Worm (Caenorhabditis elegans): ENCODE data around the gene gcy-1.

Gene gcy-1

ce11 chrII:9516836-9517235 is at the start of gene gcy-1:
TSS of gene gcy-1 (minus strand) at chrII:9516936.
- TF ChIP-seq him-1 (tag; optimal IDR thresholded peaks at IDR 0.05) (no peak), dao-5 (tag; optimal IDR thresholded peaks at IDR 0.05) (no peak), W03F9.2 (tag; optimal IDR thresholded peaks at IDR 0.05) (no peak)

DNA sequence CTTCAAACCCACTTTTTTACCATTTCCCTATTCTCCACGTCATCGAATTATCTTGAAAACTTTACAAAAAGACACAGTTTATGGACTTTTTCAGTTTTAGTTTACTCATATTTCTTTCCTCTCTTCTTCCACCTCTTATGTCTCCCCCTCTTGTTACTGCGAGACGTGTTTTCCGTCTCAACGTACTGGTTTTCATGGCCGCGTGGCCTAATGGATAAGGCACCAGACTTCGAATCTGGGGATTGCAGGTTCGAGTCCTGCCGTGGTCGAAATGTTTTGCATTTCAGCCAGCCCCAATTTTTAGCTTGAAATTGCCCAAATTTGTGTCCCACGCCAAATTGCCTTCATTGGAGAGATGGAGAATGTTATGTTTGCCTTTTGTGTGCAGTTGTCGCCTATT is 49.3 kb upstream of the gcy-1 start:
- peak; percentile 49 for TF ChIP-seq him-1 (tag; optimal IDR thresholded peaks at IDR 0.05)
- TF ChIP-seq W03F9.2 (tag; optimal IDR thresholded peaks at IDR 0.05): no peak
- peak; percentile 80 for TF ChIP-seq dao-5 (tag; optimal IDR thresholded peaks at IDR 0.05)

DNA sequence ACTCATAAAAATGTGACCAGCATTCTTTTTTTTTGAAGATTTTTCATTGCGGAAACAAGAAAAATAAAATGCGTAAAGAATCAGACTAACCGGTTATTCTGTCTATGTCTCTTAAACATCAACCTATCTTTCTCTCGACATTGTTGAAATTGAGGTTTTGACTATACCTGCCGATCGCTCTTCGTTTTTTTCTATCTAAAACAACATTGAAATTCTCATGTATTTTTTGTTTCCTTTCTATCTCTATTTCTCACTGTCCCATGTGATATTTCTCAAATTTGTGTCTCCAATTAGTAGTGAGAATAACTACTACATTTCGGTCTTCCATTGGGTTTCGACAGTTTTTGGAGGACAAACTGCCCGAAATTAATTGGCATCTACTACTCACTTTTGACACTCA is 44.2 kb upstream of the gcy-1 start:
- TF ChIP-seq dao-5 (tag; optimal IDR thresholded peaks at IDR 0.05) (no peak), W03F9.2 (tag; optimal IDR thresholded peaks at IDR 0.05) (no peak), him-1 (tag; optimal IDR thresholded peaks at IDR 0.05) (no peak)

ce11 chrII:9559929-9560328 is 43.2 kb upstream of the gcy-1 start, which contains the start of gene F35H8.4:
TSS of gene F35H8.4 (minus strand) at chrII:9560029.
- no peak for TF ChIP-seq W03F9.2 (tag; optimal IDR thresholded peaks at IDR 0.05)
- no peak for TF ChIP-seq him-1 (tag; optimal IDR thresholded peaks at IDR 0.05)
- TF ChIP-seq dao-5 (tag; optimal IDR thresholded peaks at IDR 0.05): no peak

- no peak for TF ChIP-seq dao-5 (tag; optimal IDR thresholded peaks at IDR 0.05)
- TF ChIP-seq him-1 (tag; optimal IDR thresholded peaks at IDR 0.05): no peak
Measured at ce11 chrII:9558906-9559305, 42.2 kb upstream of the gcy-1 start.

ce11 chrII:9557437-9558150 is 40.9 kb upstream of the gcy-1 start, which contains the start of gene zfp-2:
TSS of gene zfp-2 (plus strand) at chrII:9557650.
- no peak for TF ChIP-seq dao-5 (tag; optimal IDR thresholded peaks at IDR 0.05)
- TF ChIP-seq him-1 (tag; optimal IDR thresholded peaks at IDR 0.05): no peak
- no peak for TF ChIP-seq W03F9.2 (tag; optimal IDR thresholded peaks at IDR 0.05)

DNA sequence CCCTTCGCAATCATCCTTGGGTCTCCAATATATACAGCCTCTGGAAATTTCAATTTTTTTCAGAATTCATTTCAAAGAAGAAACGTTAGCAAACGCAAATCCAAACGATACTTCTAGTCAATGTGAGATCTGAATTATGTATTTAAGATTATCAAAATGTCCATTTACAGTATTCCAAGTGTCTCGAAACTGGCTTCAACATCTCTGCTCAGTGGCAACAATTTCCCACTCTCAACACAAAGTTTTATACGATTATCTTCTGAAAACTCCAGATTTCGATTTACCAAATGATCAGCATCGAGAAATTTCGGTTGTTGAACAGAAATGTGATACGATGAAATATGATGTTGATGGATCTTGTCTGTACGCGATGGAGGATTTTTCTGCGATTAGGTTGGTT is 39.8 kb upstream of the gcy-1 start:
- TF ChIP-seq dao-5 (tag; optimal IDR thresholded peaks at IDR 0.05) (no peak), W03F9.2 (tag; optimal IDR thresholded peaks at IDR 0.05) (no peak), him-1 (tag; optimal IDR thresholded peaks at IDR 0.05) (no peak)

ce11 chrII:9554925-9555553 is 38.3 kb upstream of the gcy-1 start, which contains the start of gene F35H8.2:
TSS of gene F35H8.2 (plus strand) at chrII:9555503.
- TF ChIP-seq dao-5 (tag; optimal IDR thresholded peaks at IDR 0.05) (no peak), W03F9.2 (tag; optimal IDR thresholded peaks at IDR 0.05) (no peak), him-1 (tag; optimal IDR thresholded peaks at IDR 0.05) (no peak)

DNA sequence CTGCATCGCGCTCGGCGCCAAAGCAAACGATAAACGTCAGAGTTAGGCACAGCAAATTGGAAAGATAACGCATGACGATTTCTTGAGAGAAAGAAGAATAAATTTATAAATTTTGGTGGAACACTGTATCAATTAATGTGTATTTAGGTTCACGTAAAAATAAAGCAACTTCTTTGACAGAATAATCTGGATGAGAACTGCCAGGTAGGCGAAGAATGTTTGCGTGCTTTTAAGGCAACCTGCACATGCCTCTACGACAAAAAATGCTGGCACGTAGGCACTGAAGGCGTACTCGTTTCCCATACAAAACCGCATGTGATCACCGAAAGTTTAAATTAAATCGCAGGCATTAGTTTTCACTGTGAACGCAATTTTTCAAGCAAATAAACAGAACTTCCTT is 36.4 kb upstream of the gcy-1 start, which contains the start of gene F35H8.1:
TSS of gene F35H8.1 (minus strand) at position 101 of the 400 bp plus-strand sequence.
- no peak for TF ChIP-seq dao-5 (tag; optimal IDR thresholded peaks at IDR 0.05)
- no peak for TF ChIP-seq him-1 (tag; optimal IDR thresholded peaks at IDR 0.05)
- no peak for TF ChIP-seq W03F9.2 (tag; optimal IDR thresholded peaks at IDR 0.05)

ce11 chrII:9551536-9551935 is 34.8 kb upstream of the gcy-1 start, which contains the start of gene F35H8.12:
TSS of gene F35H8.12 (plus strand) at chrII:9551836.
- TF ChIP-seq dao-5 (tag; optimal IDR thresholded peaks at IDR 0.05) (no peak), W03F9.2 (tag; optimal IDR thresholded peaks at IDR 0.05) (no peak), him-1 (tag; optimal IDR thresholded peaks at IDR 0.05) (no peak)

DNA sequence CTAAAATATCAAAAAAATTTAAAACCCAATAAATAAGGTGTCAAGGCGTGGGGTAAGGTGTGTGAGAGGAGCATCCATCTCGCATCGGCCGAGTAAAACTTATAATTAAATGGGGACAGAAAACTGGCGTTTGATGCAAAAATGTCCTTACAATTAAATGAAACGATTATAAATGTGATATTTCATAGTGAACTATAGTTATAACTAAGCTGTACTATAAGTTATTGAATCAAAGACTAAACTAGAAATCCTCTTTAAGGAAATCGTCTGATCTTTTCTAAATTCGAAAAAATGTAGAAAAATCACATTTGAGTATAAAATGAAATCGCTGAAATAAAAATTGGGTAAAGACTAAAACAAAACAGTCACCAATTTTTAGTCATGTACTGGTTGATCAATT is 34.0 kb upstream of the gcy-1 start, which contains the start of gene sra-6:
TSS of gene sra-6 (minus strand) at position 101 of the 400 bp plus-strand sequence.
- TF ChIP-seq him-1 (tag; optimal IDR thresholded peaks at IDR 0.05) (no peak), dao-5 (tag; optimal IDR thresholded peaks at IDR 0.05) (no peak), W03F9.2 (tag; optimal IDR thresholded peaks at IDR 0.05) (no peak)

- no peak for TF ChIP-seq him-1 (tag; optimal IDR thresholded peaks at IDR 0.05)
- TF ChIP-seq W03F9.2 (tag; optimal IDR thresholded peaks at IDR 0.05): no peak
- no peak for TF ChIP-seq dao-5 (tag; optimal IDR thresholded peaks at IDR 0.05)
Measured at ce11 chrII:9544386-9544785, 27.6 kb upstream of the gcy-1 start, which contains the start of gene sra-7. TSS of gene sra-7 (plus strand) at chrII:9544686.

DNA sequence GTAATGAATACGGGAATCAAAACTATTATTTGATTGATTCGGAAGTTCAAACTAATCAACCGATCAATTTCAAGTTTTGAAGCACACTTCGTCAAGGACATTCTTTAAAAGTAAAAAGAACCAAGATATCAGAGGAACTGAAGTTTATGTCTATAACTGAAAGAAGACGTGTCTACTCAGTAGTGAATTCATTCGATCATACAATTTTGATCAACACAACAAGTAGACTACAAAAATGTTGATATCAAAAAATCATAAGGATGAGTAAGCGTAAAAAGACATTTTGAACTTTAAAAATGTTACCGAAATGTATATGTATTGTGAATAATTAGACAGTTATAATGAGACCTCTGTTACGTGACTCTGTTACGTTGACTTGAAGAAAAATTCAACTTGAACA is 26.0 kb upstream of the gcy-1 start, which contains the start of gene sra-4:
TSS of gene sra-4 (minus strand) at position 101 of the 400 bp plus-strand sequence.
- no peak for TF ChIP-seq him-1 (tag; optimal IDR thresholded peaks at IDR 0.05)
- TF ChIP-seq W03F9.2 (tag; optimal IDR thresholded peaks at IDR 0.05): no peak
- no peak for TF ChIP-seq dao-5 (tag; optimal IDR thresholded peaks at IDR 0.05)

ce11 chrII:9540723-9541122 is 24.0 kb upstream of the gcy-1 start, which contains the start of gene sra-3:
TSS of gene sra-3 (minus strand) at chrII:9540823.
- no peak for TF ChIP-seq W03F9.2 (tag; optimal IDR thresholded peaks at IDR 0.05)
- TF ChIP-seq dao-5 (tag; optimal IDR thresholded peaks at IDR 0.05): no peak
- TF ChIP-seq him-1 (tag; optimal IDR thresholded peaks at IDR 0.05): no peak
